Fruit fly (Drosophila melanogaster) whole organism, prepupa: ENCODE results near the gene PAN3.

Experiments used
- CG10669 ChIP-seq: fragments of 200-800 bp; sonication (Bioruptor generic); optimal IDR thresholded peaks from 3 replicates; lab custom pipeline; 2018; ENCODE audit warnings: missing biosample characterization, mild to moderate bottlenecking, missing genetic modification characterization, moderate library complexity
- CG11294 ChIP-seq: fragments of 200-800 bp; sonication (Bioruptor generic); IDR thresholded peaks from 2 replicates; pipeline ENCODE4 v1.3.6; 2022; ENCODE audit warnings: missing biosample characterization, missing genetic modification characterization
- CG11762 ChIP-seq: fragments of 200-800 bp; sonication (Bioruptor generic); optimal IDR thresholded peaks from 3 replicates; lab custom pipeline; 2016; ENCODE audit warnings: missing biosample characterization, missing genetic modification characterization; ENCODE audit not compliant: insufficient read depth
- CG11902 ChIP-seq: fragments of 200-800 bp; sonication (Bioruptor generic); optimal IDR thresholded peaks from 3 replicates; lab custom pipeline; 2016; ENCODE audit warnings: missing biosample characterization, missing genetic modification characterization
- CG15336 ChIP-seq: fragments of 200-800 bp; sonication (Bioruptor generic); IDR thresholded peaks from 2 replicates; pipeline ENCODE4 v1.3.6; 2022; ENCODE audit warnings: missing biosample characterization, missing genetic modification characterization
- CG1621 ChIP-seq: fragments of 200-800 bp; sonication (Bioruptor generic); optimal IDR thresholded peaks from 3 replicates; lab custom pipeline; 2018; ENCODE audit warnings: missing biosample characterization, mild to moderate bottlenecking, missing genetic modification characterization
- CG3032 ChIP-seq: fragments of 200-800 bp; optimal IDR thresholded peaks from 2 replicates; lab custom pipeline; 2019; ENCODE audit warnings: missing biosample characterization, mild to moderate bottlenecking, missing genetic modification characterization, moderate library complexity
- CG31627 ChIP-seq: fragments of 200-800 bp; sonication (Bioruptor generic); optimal IDR thresholded peaks from 3 replicates; lab custom pipeline; 2016; ENCODE audit warnings: missing biosample characterization, missing genetic modification characterization
- CG32006 ChIP-seq: fragments of 200-800 bp; sonication (Bioruptor generic); optimal IDR thresholded peaks from 3 replicates; lab custom pipeline; 2017; ENCODE audit warnings: missing biosample characterization, mild to moderate bottlenecking, missing genetic modification characterization
- CG3919 ChIP-seq: fragments of 200-800 bp; sonication (Bioruptor generic); optimal IDR thresholded peaks from 3 replicates; lab custom pipeline; 2016; ENCODE audit warnings: missing biosample characterization, missing genetic modification characterization
- CG4318 ChIP-seq: fragments of 200-800 bp; sonication (Bioruptor generic); optimal IDR thresholded peaks from 3 replicates; lab custom pipeline; 2017; ENCODE audit warnings: missing biosample characterization, mild to moderate bottlenecking, missing genetic modification characterization
- CG6792 ChIP-seq: fragments of 200-800 bp; sonication (Bioruptor generic); optimal IDR thresholded peaks from 3 replicates; lab custom pipeline; 2016; ENCODE audit warnings: missing biosample characterization, missing genetic modification characterization
- CG6808 ChIP-seq: fragments of 200-800 bp; sonication (Bioruptor generic); optimal IDR thresholded peaks from 3 replicates; lab custom pipeline; 2017; ENCODE audit warnings: missing biosample characterization, missing genetic modification characterization, mild to moderate bottlenecking, moderate library complexity, missing genetic modification reagents
- CG6854 ChIP-seq: fragments of 200-800 bp; sonication (Bioruptor generic); optimal IDR thresholded peaks from 2 replicates; lab custom pipeline; 2017; ENCODE audit warnings: missing biosample characterization, mild to moderate bottlenecking, missing genetic modification characterization
- CG7368 ChIP-seq: fragments of 200-800 bp; sonication (Bioruptor generic); optimal IDR thresholded peaks from 3 replicates; lab custom pipeline; 2016; ENCODE audit warnings: missing biosample characterization, missing genetic modification characterization
- CG8119 ChIP-seq: fragments of 200-800 bp; sonication (Bioruptor generic); IDR thresholded peaks from 3 replicates; pipeline ENCODE4 v1.3.6; 2022; ENCODE audit warnings: missing biosample characterization, missing genetic modification characterization
- CG8319 ChIP-seq: fragments of 200-800 bp; sonication (Bioruptor generic); optimal IDR thresholded peaks from 3 replicates; lab custom pipeline; 2016; ENCODE audit warnings: missing biosample characterization, missing genetic modification characterization
- CG8632 ChIP-seq: fragments of 200-800 bp; sonication (Bioruptor generic); optimal IDR thresholded peaks from 3 replicates; lab custom pipeline; 2016; ENCODE audit warnings: missing biosample characterization, missing genetic modification characterization
- Eip78C ChIP-seq: fragments of 200-800 bp; sonication (Bioruptor generic); peaks from one replicate; lab custom pipeline; 2016; ENCODE audit warnings: missing biosample characterization, missing genetic modification characterization
- Eip93F ChIP-seq: fragments of 200-800 bp; sonication (Bioruptor generic); optimal IDR thresholded peaks from 2 replicates; lab custom pipeline; 2016; ENCODE audit warnings: missing biosample characterization, mild to moderate bottlenecking, missing genetic modification characterization
- Ets21C ChIP-seq: fragments of 200-800 bp; sonication (Bioruptor generic); optimal IDR thresholded peaks from 3 replicates; lab custom pipeline; 2016; ENCODE audit warnings: missing biosample characterization, missing genetic modification characterization
- Gug ChIP-seq: fragments of 200-800 bp; sonication (Bioruptor generic); IDR thresholded peaks from 2 replicates; pipeline ENCODE4 v1.3.6; 2022; ENCODE audit warnings: missing biosample characterization, missing genetic modification characterization
- Hr38 ChIP-seq: sonication (Bioruptor generic); optimal IDR thresholded peaks from 2 replicates; lab custom pipeline; 2016; ENCODE audit warnings: missing biosample characterization, missing genetic modification characterization
- Hr39 ChIP-seq: fragments of 200-800 bp; sonication (Bioruptor generic); optimal IDR thresholded peaks from 2 replicates; lab custom pipeline; 2016; ENCODE audit warnings: missing biosample characterization, missing genetic modification characterization
- Lpt ChIP-seq: fragments of 200-800 bp; sonication (Bioruptor generic); optimal IDR thresholded peaks from 3 replicates; lab custom pipeline; 2016; ENCODE audit warnings: missing biosample characterization, missing genetic modification characterization
- OdsH ChIP-seq: fragments of 200-800 bp; sonication (Bioruptor generic); optimal IDR thresholded peaks from 3 replicates; lab custom pipeline; 2016; ENCODE audit warnings: missing biosample characterization, missing genetic modification characterization
- Sox14 ChIP-seq: fragments of 200-800 bp; sonication (Bioruptor generic); optimal IDR thresholded peaks from 3 replicates; lab custom pipeline; 2016; ENCODE audit warnings: missing biosample characterization, missing genetic modification characterization
- Sox15 ChIP-seq: fragments of 200-800 bp; sonication (Bioruptor generic); optimal IDR thresholded peaks from 3 replicates; lab custom pipeline; 2016; ENCODE audit warnings: missing biosample characterization, missing genetic modification characterization
- achi ChIP-seq: fragments of 200-800 bp; sonication (Bioruptor generic); optimal IDR thresholded peaks from 3 replicates; lab custom pipeline; 2016; ENCODE audit warnings: missing biosample characterization, missing genetic modification characterization
- acj6 ChIP-seq: fragments of 200-800 bp; sonication (Bioruptor generic); optimal IDR thresholded peaks from 3 replicates; lab custom pipeline; 2016; ENCODE audit warnings: missing biosample characterization, missing genetic modification characterization
- cyc ChIP-seq: fragments of 200-800 bp; sonication (Bioruptor generic); optimal IDR thresholded peaks from 3 replicates; lab custom pipeline; 2016; ENCODE audit warnings: missing biosample characterization, missing genetic modification characterization
- dac ChIP-seq: fragments of 200-800 bp; sonication (Bioruptor generic); optimal IDR thresholded peaks from 2 replicates; lab custom pipeline; 2017; ENCODE audit warnings: missing biosample characterization, mild to moderate bottlenecking, missing genetic modification characterization
- dsx ChIP-seq: fragments of 200-800 bp; optimal IDR thresholded peaks from 3 replicates; lab custom pipeline; 2019; ENCODE audit warnings: missing biosample characterization, mild to moderate bottlenecking, missing genetic modification characterization, moderate library complexity; ENCODE audit not compliant: poor library complexity, severe bottlenecking
- eg ChIP-seq: fragments of 200-800 bp; sonication (Bioruptor generic); IDR thresholded peaks from 3 replicates; pipeline ENCODE4 v1.3.6; 2022; ENCODE audit warnings: missing biosample characterization, missing genetic modification characterization
- fd59A ChIP-seq: fragments of 200-800 bp; sonication (Bioruptor generic); optimal IDR thresholded peaks from 2 replicates; lab custom pipeline; 2017; ENCODE audit warnings: missing biosample characterization, mild to moderate bottlenecking, missing genetic modification characterization, missing genetic modification reagents
- fkh ChIP-seq: fragments of 200-800 bp; sonication (Bioruptor generic); optimal IDR thresholded peaks from 3 replicates; lab custom pipeline; 2017; ENCODE audit warnings: missing biosample characterization, mild to moderate bottlenecking, missing genetic modification characterization, moderate library complexity
- net ChIP-seq: fragments of 200-800 bp; sonication (Bioruptor generic); optimal IDR thresholded peaks from 3 replicates; lab custom pipeline; 2016; ENCODE audit warnings: missing biosample characterization, missing genetic modification characterization
- pdm3 ChIP-seq: fragments of 200-800 bp; sonication (Bioruptor generic); optimal IDR thresholded peaks from 3 replicates; lab custom pipeline; 2016; ENCODE audit warnings: missing biosample characterization, missing genetic modification characterization
- salr ChIP-seq, 2 experiments: fragments of 200-800 bp; sonication (Bioruptor generic); optimal IDR thresholded peaks; 3 replicates each; lab custom pipeline; 2016 to 2018; ENCODE audit warnings: missing biosample characterization in 2 of 2, missing genetic modification characterization in 2 of 2, mild to moderate bottlenecking in 1 of 2
- ss ChIP-seq, 2 experiments: fragments of 200-800 bp; sonication (Bioruptor generic); optimal IDR thresholded peaks; 2 replicates in 1 of 2; 3 replicates in 1 of 2; lab custom pipeline; 2017 to 2018; ENCODE audit warnings: mild to moderate bottlenecking in 2 of 2, missing biosample characterization in 2 of 2, missing genetic modification characterization in 2 of 2, moderate library complexity in 1 of 2
- svp ChIP-seq: fragments of 200-800 bp; sonication (Bioruptor generic); peaks from one replicate; lab custom pipeline; 2016; ENCODE audit warnings: missing biosample characterization, missing genetic modification characterization
- topi ChIP-seq: fragments of 200-800 bp; sonication (Bioruptor generic); optimal IDR thresholded peaks from 3 replicates; lab custom pipeline; 2016; ENCODE audit warnings: missing biosample characterization, missing genetic modification characterization

PAN3 gene

DNA sequence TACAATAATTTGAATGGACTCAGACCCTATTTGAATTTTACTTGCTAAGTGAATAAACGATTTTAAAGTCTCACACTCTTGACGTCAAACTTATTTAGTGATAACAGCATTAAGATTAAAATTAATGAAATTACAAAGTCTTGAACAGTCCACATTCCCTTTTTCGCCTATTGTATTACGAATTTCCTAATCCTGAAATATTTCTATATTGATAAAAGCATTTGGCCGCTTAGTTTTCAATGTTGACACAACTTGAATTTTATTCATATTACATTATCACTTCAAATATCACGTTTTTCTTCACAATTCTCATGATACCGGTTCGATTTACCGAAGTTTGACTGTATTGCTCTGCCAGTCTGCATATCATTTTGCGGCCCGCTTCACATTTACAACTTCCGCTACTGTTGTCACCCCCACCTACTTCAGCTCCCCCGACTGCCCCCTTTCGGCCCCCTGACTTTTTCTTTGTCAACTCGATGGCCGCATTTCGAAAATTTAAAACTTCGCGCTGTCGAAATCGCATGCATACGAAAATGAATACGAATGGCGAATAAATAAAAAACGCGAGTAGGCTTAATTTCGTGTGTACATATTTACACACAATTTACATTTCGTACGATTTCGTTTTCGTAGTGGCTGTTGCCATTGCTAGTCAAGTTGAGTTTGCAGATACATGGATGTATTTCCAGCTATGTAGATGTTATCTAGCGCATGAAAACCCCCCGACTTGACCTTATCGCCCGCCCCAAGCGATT is 7.6 kb downstream of the PAN3 start (continued):
- TF ChIP-seq CG4318 (GFP tag; lab: Kevin White, UChicago) (peak; percentile 5), fd59A (GFP tag; lab: Kevin White, UChicago) (no peak), salr (GFP tag; optimal IDR thresholded peaks at IDR 0.05; lab: Kevin White, UChicago) (no peak), CG6792 (GFP tag; lab: Kevin White, UChicago) (peak; percentile 28), CG8119 (GFP tag; lab: Robert Waterston, UW) (no peak), Sox15 (peak; percentile 31), CG7368 (GFP tag; lab: Kevin White, UChicago) (peak; percentile 18), cyc (GFP tag; lab: Kevin White, UChicago) (peak; percentile 54), dsx (GFP tag; lab: Kevin White, UChicago) (peak; percentile 11), pdm3 (peak; percentile 61), Eip93F (GFP tag; lab: Kevin White, UChicago) (no peak), achi (GFP tag; lab: Kevin White, UChicago) (peak; percentile 29), CG3919 (GFP tag; lab: Kevin White, UChicago) (peak; percentile 14), Sox14 (GFP tag; lab: Kevin White, UChicago) (peak; percentile 45), CG11294 (GFP tag; lab: Robert Waterston, UW) (no peak), eg (GFP tag; lab: Robert Waterston, UW) (no peak), Lpt (GFP tag; lab: Kevin White, UChicago) (no peak), CG31627 (GFP tag; lab: Kevin White, UChicago) (peak; percentile 73), CG8632 (GFP tag; lab: Kevin White, UChicago) (peak; percentile 35), Gug (GFP tag; lab: Robert Waterston, UW) (0 out of 2 replicates have a peak, but pooled peaks have one; percentile 14), CG11902 (GFP tag; lab: Kevin White, UChicago) (peak; percentile 34), Ets21C (peak; percentile 38), ss (GFP tag; optimal IDR thresholded peaks at IDR 0.05; lab: Kevin White, UChicago) (peak in 1 of 2 experiments; percentile 42)
- TF ChIP-seq, all 60 proteins: peak for 41

DNA sequence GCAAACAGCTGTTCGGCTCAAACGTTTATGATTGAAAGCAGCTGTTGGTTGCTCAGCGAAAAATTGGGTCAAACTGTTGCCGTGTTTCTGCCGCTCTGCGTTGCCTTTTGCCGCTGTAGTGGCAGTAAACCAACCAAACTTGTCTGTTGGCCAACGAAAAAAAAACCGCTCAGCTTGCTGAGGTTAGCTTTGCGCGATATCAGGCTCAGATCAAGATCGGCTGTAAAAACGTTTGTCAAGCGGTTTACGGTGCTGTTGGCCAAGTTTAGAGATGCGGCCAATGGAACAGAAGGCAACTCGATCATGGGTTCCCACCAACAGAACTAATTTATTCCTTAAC is 8.2 kb downstream of the PAN3 start:
- TF ChIP-seq topi (GFP tag; lab: Kevin White, UChicago) = no peak
- no peak for TF ChIP-seq achi (GFP tag; lab: Kevin White, UChicago)
- no peak for TF ChIP-seq dac (GFP tag; lab: Kevin White, UChicago)
- no peak for TF ChIP-seq net (GFP tag; lab: Kevin White, UChicago)
- no peak for TF ChIP-seq fd59A (GFP tag; lab: Kevin White, UChicago)
- TF ChIP-seq ss (GFP tag; optimal IDR thresholded peaks at IDR 0.05; lab: Kevin White, UChicago) = no peak
- TF ChIP-seq Hr38 (GFP tag; lab: Kevin White, UChicago) = no peak
- TF ChIP-seq fkh (GFP tag; lab: Kevin White, UChicago) = no peak
- no peak for TF ChIP-seq dsx (GFP tag; lab: Kevin White, UChicago)
- no peak for TF ChIP-seq CG8632 (GFP tag; lab: Kevin White, UChicago)
- no peak for TF ChIP-seq salr (GFP tag; optimal IDR thresholded peaks at IDR 0.05; lab: Kevin White, UChicago)
- no peak for TF ChIP-seq CG6854 (GFP tag; lab: Kevin White, UChicago)
- TF ChIP-seq CG11902 (GFP tag; lab: Kevin White, UChicago) = no peak
- TF ChIP-seq CG8319 (GFP tag; lab: Kevin White, UChicago) = no peak
- no peak for TF ChIP-seq Eip78C (GFP tag; lab: Kevin White, UChicago)
- TF ChIP-seq CG8119 (GFP tag; lab: Robert Waterston, UW) = no peak
- no peak for TF ChIP-seq CG11762
- no peak for TF ChIP-seq cyc (GFP tag; lab: Kevin White, UChicago)

DNA sequence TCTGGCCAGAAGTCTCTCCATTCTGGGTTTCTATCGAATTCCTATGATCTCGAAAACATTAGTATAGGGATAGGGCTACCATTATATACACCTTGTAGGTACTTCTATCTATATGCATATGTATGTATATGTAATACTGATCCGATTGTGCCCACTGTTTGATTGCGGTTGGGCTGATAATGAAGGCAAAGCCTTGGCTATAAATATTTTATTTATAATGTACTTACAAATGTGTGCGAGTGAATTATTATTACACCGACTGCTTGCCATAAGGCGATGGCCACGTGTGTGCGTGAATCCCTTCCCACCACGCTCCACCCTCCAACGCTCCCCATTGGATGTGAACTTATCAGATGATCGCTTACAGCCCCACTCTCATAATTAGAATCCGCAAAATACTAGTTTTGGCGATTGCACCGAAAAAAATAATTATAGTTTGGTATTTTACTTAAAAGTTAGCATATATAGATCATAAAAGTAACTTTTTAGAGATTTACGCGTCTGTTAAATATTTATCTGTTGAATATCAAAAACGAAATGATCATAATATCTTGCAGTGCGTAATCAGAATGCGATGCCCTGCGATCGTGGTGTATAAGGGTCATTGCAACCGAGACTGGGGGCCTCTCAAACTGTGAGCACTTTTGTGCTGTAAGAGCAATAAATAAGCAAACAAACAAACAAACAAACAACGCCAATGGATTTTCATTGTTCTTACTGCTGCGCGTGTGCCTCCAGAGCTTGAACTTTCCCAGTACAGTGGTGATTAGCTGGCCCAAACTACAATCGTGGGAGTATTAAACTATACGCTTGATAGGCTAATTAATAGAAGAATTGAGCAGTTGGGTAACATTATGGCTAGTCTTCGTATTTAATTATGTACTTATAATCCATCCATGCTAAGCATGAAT is 9.4 kb downstream of the PAN3 start:
- TF ChIP-seq Eip78C (GFP tag; lab: Kevin White, UChicago) = peak; percentile 75
- TF ChIP-seq dsx (GFP tag; lab: Kevin White, UChicago) = no peak
- peak; percentile 3 for TF ChIP-seq OdsH
- TF ChIP-seq Sox14 (GFP tag; lab: Kevin White, UChicago) = peak; percentile 57
- TF ChIP-seq fkh (GFP tag; lab: Kevin White, UChicago) = peak; percentile 17
- TF ChIP-seq CG6808 = no peak
- 0 out of 2 replicates have a peak, but pooled peaks have one; percentile 13 for TF ChIP-seq CG15336 (GFP tag; lab: Robert Waterston, UW)
- TF ChIP-seq Hr39 (GFP tag; lab: Kevin White, UChicago) = peak; percentile 59
- TF ChIP-seq CG1621 (tag; lab: Kevin White, UChicago) = no peak
- peak; percentile 26 for TF ChIP-seq CG3032 (tag; lab: Kevin White, UChicago)
- TF ChIP-seq svp (GFP tag; lab: Kevin White, UChicago) = peak; percentile 91
- TF ChIP-seq fd59A (GFP tag; lab: Kevin White, UChicago) = peak; percentile 19
- peak; percentile 3 for TF ChIP-seq acj6 (GFP tag; lab: Kevin White, UChicago)
- peak; percentile 24 for TF ChIP-seq CG10669 (GFP tag; lab: Kevin White, UChicago)
- peak; percentile 33 for TF ChIP-seq Gug (GFP tag; lab: Robert Waterston, UW)
- TF ChIP-seq cyc (GFP tag; lab: Kevin White, UChicago) = peak; percentile 30
- TF ChIP-seq CG11902 (GFP tag; lab: Kevin White, UChicago) = peak; percentile 39
- peak; percentile 39 for TF ChIP-seq pdm3
- TF ChIP-seq CG32006 (GFP tag; lab: Kevin White, UChicago) = no peak
